Fruit fly (Drosophila melanogaster) whole organism, embryonic: ENCODE results near the gene CG7377.

ENCODE experiments used
- B-H1 ChIP-seq: fragments of 200-800 bp; sonication (Bioruptor generic); IDR thresholded peaks from 3 replicates; pipeline ENCODE4 v1.3.6; 2022; ENCODE audit warnings: missing biosample characterization, missing genetic modification characterization
- CG10209 ChIP-seq: fragments of 200-800 bp; sonication (Bioruptor generic); optimal IDR thresholded peaks from 3 replicates; lab custom pipeline; 2017; ENCODE audit warnings: missing biosample characterization, mild to moderate bottlenecking, missing genetic modification characterization, missing genetic modification reagents
- CG1233 ChIP-seq: fragments of 200-800 bp; sonication (Bioruptor generic); optimal IDR thresholded peaks from 4 replicates; lab custom pipeline; 2018; ENCODE audit warnings: missing biosample characterization, mild to moderate bottlenecking, missing genetic modification characterization
- CG12769 ChIP-seq: fragments of 200-800 bp; sonication (Bioruptor generic); optimal IDR thresholded peaks from 2 replicates; lab custom pipeline; 2019; ENCODE audit warnings: missing biosample characterization, mild to moderate bottlenecking, missing genetic modification characterization, moderate library complexity
- CG13624 ChIP-seq: fragments of 200-800 bp; sonication (Bioruptor generic); optimal IDR thresholded peaks from 2 replicates; lab custom pipeline; 2016; ENCODE audit warnings: missing biosample characterization, missing genetic modification characterization
- CG13894 ChIP-seq: fragments of 200-800 bp; sonication (Bioruptor generic); optimal IDR thresholded peaks from 3 replicates; lab custom pipeline; 2018; ENCODE audit warnings: missing biosample characterization, mild to moderate bottlenecking, missing genetic modification characterization, moderate library complexity
- CG16863 ChIP-seq: fragments of 200-800 bp; sonication (Bioruptor generic); optimal IDR thresholded peaks from 3 replicates; lab custom pipeline; 2016; ENCODE audit warnings: missing biosample characterization, missing genetic modification characterization
- CG17802 ChIP-seq: fragments of 200-800 bp; sonication (Bioruptor generic); optimal IDR thresholded peaks from 2 replicates; lab custom pipeline; 2018; ENCODE audit warnings: missing biosample characterization, mild to moderate bottlenecking, missing genetic modification characterization, moderate library complexity
- CG1792 ChIP-seq: fragments of 200-800 bp; sonication (Bioruptor generic); optimal IDR thresholded peaks from 2 replicates; lab custom pipeline; 2016; ENCODE audit warnings: missing biosample characterization, missing genetic modification characterization
- CG18262 ChIP-seq: fragments of 200-800 bp; optimal IDR thresholded peaks from 3 replicates; lab custom pipeline; 2019; ENCODE audit warnings: missing biosample characterization, mild to moderate bottlenecking, missing genetic modification characterization, moderate library complexity
- CG18476 ChIP-seq: fragments of 200-800 bp; sonication (Bioruptor generic); optimal IDR thresholded peaks from 2 replicates; lab custom pipeline; 2016; ENCODE audit warnings: missing biosample characterization, mild to moderate bottlenecking, missing genetic modification characterization
- CG2129 ChIP-seq: fragments of 200-800 bp; sonication (Bioruptor generic); IDR thresholded peaks from 2 replicates; pipeline ENCODE4 v1.3.6; 2022; ENCODE audit warnings: missing biosample characterization, missing genetic modification characterization; ENCODE audit not compliant: partially characterized antibody
- CG30431 ChIP-seq: fragments of 200-800 bp; sonication (Bioruptor generic); optimal IDR thresholded peaks from 2 replicates; lab custom pipeline; 2017; ENCODE audit warnings: missing biosample characterization, missing genetic modification characterization
- CG3163 ChIP-seq: fragments of 200-800 bp; sonication (Bioruptor generic); optimal IDR thresholded peaks from 3 replicates; lab custom pipeline; 2016; ENCODE audit warnings: missing biosample characterization, missing genetic modification characterization
- CG34224 ChIP-seq: fragments of 200-800 bp; sonication (Bioruptor generic); IDR thresholded peaks from 3 replicates; pipeline ENCODE4 v1.3.6; 2022; ENCODE audit warnings: missing biosample characterization, missing genetic modification characterization; ENCODE audit not compliant: partially characterized antibody
- CG34376 ChIP-seq: fragments of 200-800 bp; sonication (Bioruptor generic); optimal IDR thresholded peaks from 2 replicates; lab custom pipeline; 2018; ENCODE audit warnings: missing biosample characterization, mild to moderate bottlenecking, missing genetic modification characterization
- CG4360 ChIP-seq: fragments of 200-800 bp; sonication (Bioruptor generic); IDR thresholded peaks from 2 replicates; pipeline ENCODE4 v1.3.6; 2022; ENCODE audit warnings: missing biosample characterization, missing genetic modification characterization
- CG4617 ChIP-seq: fragments of 200-800 bp; sonication (Bioruptor generic); optimal IDR thresholded peaks from 3 replicates; lab custom pipeline; 2016; ENCODE audit warnings: missing biosample characterization, missing genetic modification characterization, borderline replicate concordance
- CG4820 ChIP-seq: fragments of 200-800 bp; sonication (Bioruptor generic); optimal IDR thresholded peaks from 3 replicates; lab custom pipeline; 2016; ENCODE audit warnings: missing biosample characterization, missing genetic modification characterization
- CG7839 ChIP-seq: fragments of 200-800 bp; sonication (Bioruptor generic); optimal IDR thresholded peaks from 3 replicates; lab custom pipeline; 2018; ENCODE audit warnings: missing biosample characterization, mild to moderate bottlenecking, missing genetic modification characterization, moderate library complexity
- CG8089 ChIP-seq: fragments of 200-800 bp; sonication (Bioruptor generic); optimal IDR thresholded peaks from 3 replicates; lab custom pipeline; 2016; ENCODE audit warnings: missing biosample characterization, missing genetic modification characterization
- D ChIP-seq, 2 experiments: fragments of 200-800 bp in 1 of 2; fragments of >200 bp in 1 of 2; sonication (Bioruptor generic) in 1 of 2; optimal IDR thresholded peaks; 2 replicates in 1 of 2; 3 replicates in 1 of 2; lab custom pipeline; 2017; ENCODE audit warnings: mild to moderate bottlenecking in 1 of 2, missing biosample characterization in 1 of 2, missing genetic modification characterization in 1 of 2, missing genetic modification reagents in 1 of 2
- Doc3 ChIP-seq: fragments of 200-800 bp; sonication (Bioruptor generic); IDR thresholded peaks from 3 replicates; pipeline ENCODE4 v1.3.6; 2022; ENCODE audit warnings: missing biosample characterization, missing genetic modification characterization; ENCODE audit not compliant: partially characterized antibody
- Dp ChIP-seq: fragments of 200-800 bp; sonication (Bioruptor generic); optimal IDR thresholded peaks from 2 replicates; lab custom pipeline; 2018; ENCODE audit warnings: missing biosample characterization, mild to moderate bottlenecking, missing genetic modification characterization, moderate library complexity
- Ets97D ChIP-seq: fragments of 200-800 bp; sonication (Bioruptor generic); optimal IDR thresholded peaks from 3 replicates; lab custom pipeline; 2016; ENCODE audit warnings: missing biosample characterization, missing genetic modification characterization
- GATAe ChIP-seq: fragments of 200-800 bp; sonication (Bioruptor generic); conservative IDR thresholded peaks from 2 replicates; pipeline ENCODE4 v1.3.6; 2022; ENCODE audit warnings: missing biosample characterization, missing genetic modification characterization
- Gsc ChIP-seq: fragments of 200-800 bp; sonication (Bioruptor generic); IDR thresholded peaks from 2 replicates; pipeline ENCODE4 v1.3.6; 2022; ENCODE audit warnings: missing biosample characterization, missing genetic modification characterization
- HLH3B ChIP-seq: fragments of 200-800 bp; sonication (Bioruptor generic); IDR thresholded peaks from 2 replicates; pipeline ENCODE4 v1.3.6; 2022; ENCODE audit warnings: missing biosample characterization, missing genetic modification characterization
- Hey ChIP-seq: fragments of 200-800 bp; sonication (Bioruptor generic); optimal IDR thresholded peaks from 3 replicates; lab custom pipeline; 2018; ENCODE audit warnings: missing biosample characterization, mild to moderate bottlenecking, missing genetic modification characterization
- HmgZ ChIP-seq: fragments of 200-800 bp; sonication (Bioruptor generic); optimal IDR thresholded peaks from 2 replicates; lab custom pipeline; 2018; ENCODE audit warnings: missing biosample characterization, mild to moderate bottlenecking, missing genetic modification characterization
- MBD-R2 ChIP-seq: fragments of 200-800 bp; sonication (Bioruptor generic); IDR thresholded peaks from 2 replicates; pipeline ENCODE4 v1.3.6; 2022; ENCODE audit warnings: missing biosample characterization, missing genetic modification characterization
- Max ChIP-seq: fragments of 200-800 bp; sonication (Bioruptor generic); optimal IDR thresholded peaks from 2 replicates; lab custom pipeline; 2016; ENCODE audit warnings: missing biosample characterization, mild to moderate bottlenecking, missing genetic modification characterization
- Myb ChIP-seq: fragments of 200-800 bp; sonication (Bioruptor generic); optimal IDR thresholded peaks from 2 replicates; lab custom pipeline; 2016; ENCODE audit warnings: missing biosample characterization, missing genetic modification characterization
- NC2α ChIP-seq: fragments of 200-800 bp; sonication (Bioruptor generic); optimal IDR thresholded peaks from 2 replicates; lab custom pipeline; 2016; ENCODE audit warnings: missing biosample characterization, missing genetic modification characterization
- Rfx ChIP-seq: fragments of 200-800 bp; sonication (Bioruptor generic); IDR thresholded peaks from 2 replicates; pipeline ENCODE4 v1.3.6; 2022; ENCODE audit warnings: missing biosample characterization, missing genetic modification characterization
- Sin3A ChIP-seq: fragments of >200 bp; optimal IDR thresholded peaks from 2 replicates; lab custom pipeline; 2018
- Sry-δ ChIP-seq: fragments of 200-800 bp; sonication (Bioruptor generic); optimal IDR thresholded peaks from 2 replicates; lab custom pipeline; 2016; ENCODE audit warnings: missing biosample characterization, missing genetic modification characterization
- Vsx1 ChIP-seq: fragments of 200-800 bp; sonication (Bioruptor generic); optimal IDR thresholded peaks from 2 replicates; lab custom pipeline; 2017; ENCODE audit warnings: missing biosample characterization, mild to moderate bottlenecking, missing genetic modification characterization, missing genetic modification reagents
- emc ChIP-seq: fragments of 200-800 bp; sonication (Bioruptor generic); optimal IDR thresholded peaks from 2 replicates; lab custom pipeline; 2016; ENCODE audit warnings: missing biosample characterization, missing genetic modification characterization
- fu2 ChIP-seq: fragments of 200-800 bp; sonication (Bioruptor generic); optimal IDR thresholded peaks from 2 replicates; lab custom pipeline; 2016; ENCODE audit warnings: missing biosample characterization, missing genetic modification characterization
- grau ChIP-seq: fragments of 200-800 bp; optimal IDR thresholded peaks from 3 replicates; lab custom pipeline; 2019; ENCODE audit warnings: missing biosample characterization, mild to moderate bottlenecking, missing genetic modification characterization, moderate library complexity
- gsb ChIP-seq: fragments of 200-800 bp; sonication (Bioruptor generic); IDR thresholded peaks from 2 replicates; pipeline ENCODE4 v1.3.6; 2022; ENCODE audit warnings: missing biosample characterization, missing genetic modification characterization
- gt ChIP-seq: fragments of 200-800 bp; sonication (Bioruptor generic); IDR thresholded peaks from 2 replicates; pipeline ENCODE4 v1.3.6; 2022; ENCODE audit warnings: missing biosample characterization, missing genetic modification characterization
- insv ChIP-seq, 2 experiments: fragments of 200-800 bp; sonication (Bioruptor generic); optimal IDR thresholded peaks; 3 replicates each; lab custom pipeline; 2016 to 2018; ENCODE audit warnings: missing biosample characterization in 2 of 2, missing genetic modification characterization in 2 of 2
- mam ChIP-seq: fragments of 200-800 bp; sonication (Bioruptor generic); optimal IDR thresholded peaks from 3 replicates; lab custom pipeline; 2016; ENCODE audit warnings: missing biosample characterization, missing genetic modification characterization
- prd ChIP-seq, 3 experiments: fragments of >200 bp in 2 of 3; fragments of 200-800 bp in 1 of 3; sonication (Bioruptor generic) in 1 of 3; optimal IDR thresholded peaks in 2 of 3; IDR thresholded peaks in 1 of 3; 2 replicates in 2 of 3; 3 replicates in 1 of 3; pipeline versions ENCODE4 v1.3.6 to Lab custom; 2017 to 2022; ENCODE audit warnings: missing biosample characterization in 1 of 3, missing genetic modification characterization in 1 of 3
- tna ChIP-seq: fragments of 200-800 bp; sonication (Bioruptor generic); IDR thresholded peaks from 2 replicates; pipeline ENCODE4 v1.3.6; 2022; ENCODE audit warnings: missing biosample characterization, missing genetic modification characterization; ENCODE audit not compliant: partially characterized antibody
- zfh1 ChIP-seq: fragments of 200-800 bp; sonication (Bioruptor generic); IDR thresholded peaks from 3 replicates; pipeline ENCODE4 v1.3.6; 2022; ENCODE audit warnings: missing biosample characterization, missing genetic modification characterization

The CG7377 gene

DNA sequence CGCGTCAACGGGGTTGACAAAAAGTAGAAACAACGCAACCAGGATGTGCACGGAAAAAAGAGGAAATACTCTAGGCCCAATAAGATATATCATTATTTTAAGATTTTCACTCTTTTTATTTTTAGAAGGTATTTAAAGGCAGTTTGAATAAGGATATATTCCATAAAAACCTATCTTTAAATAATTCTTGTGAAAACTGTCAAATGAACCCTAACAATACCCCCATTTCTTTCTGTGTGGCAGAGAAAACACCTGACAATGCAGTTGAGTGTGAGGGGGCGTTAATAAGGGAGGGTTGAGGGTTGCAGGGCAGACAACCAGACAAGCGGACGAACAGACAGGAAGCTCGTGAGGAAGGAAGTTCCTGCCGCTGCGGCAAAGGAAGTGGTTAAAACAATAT lies 37.5 kb upstream of the CG7377 start (continued):
- TF ChIP-seq CG2129 (GFP tag; lab: Robert Waterston, UW) (no peak), CG4820 (peak; percentile 42), prd (optimal IDR thresholded peaks at IDR 0.05; lab: Kevin White, UChicago) (no peak), prd (GFP tag; IDR thresholded peaks at IDR 0.05; lab: Robert Waterston, UW) (peak; percentile 67), Sin3A (no peak), CG17802 (tag; lab: Kevin White, UChicago) (no peak), CG7839 (tag; lab: Kevin White, UChicago) (peak; percentile 53), HmgZ (no peak), tna (GFP tag; lab: Robert Waterston, UW) (no peak), CG4360 (no peak), fu2 (GFP tag; lab: Kevin White, UChicago) (no peak), NC2α (GFP tag; lab: Kevin White, UChicago) (no peak), CG30431 (GFP tag; lab: Kevin White, UChicago) (no peak)

DNA sequence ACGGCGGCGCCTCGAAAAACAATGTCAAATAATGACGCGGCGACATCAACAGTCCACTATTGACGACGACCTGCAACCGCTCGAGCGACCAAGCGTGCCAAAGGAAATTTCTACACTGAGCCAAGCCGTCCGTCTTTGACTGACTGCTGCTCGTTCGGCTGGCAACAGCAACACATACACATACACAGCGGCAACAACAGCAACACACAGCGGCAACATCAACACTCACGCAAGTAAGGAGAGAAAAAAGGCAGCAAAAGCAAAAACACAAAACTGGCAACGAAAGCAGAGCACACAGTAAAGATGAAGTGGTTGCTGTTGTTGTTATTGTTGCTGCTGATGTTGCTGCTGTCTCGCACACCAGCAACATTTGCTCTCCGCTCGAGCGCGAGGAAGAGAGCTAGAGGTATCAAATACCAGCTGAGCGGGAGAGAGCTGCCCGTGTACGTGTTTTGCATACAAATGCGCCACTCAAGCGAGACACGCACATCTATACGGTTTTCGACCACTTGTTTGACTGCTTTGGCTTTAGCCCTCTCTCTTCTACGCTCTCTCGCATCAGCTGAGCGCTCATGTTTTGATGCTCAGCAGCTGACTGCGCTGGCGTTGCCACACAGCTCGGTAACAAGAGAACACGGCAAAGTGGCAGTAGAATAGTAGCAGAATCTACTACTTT lies 36.4 kb upstream of the CG7377 start:
- TF ChIP-seq Vsx1 (GFP tag; lab: Kevin White, UChicago) (peak; percentile 34), Ets97D (GFP tag; lab: Kevin White, UChicago) (no peak), NC2α (GFP tag; lab: Kevin White, UChicago) (no peak), CG13894 (tag; lab: Kevin White, UChicago) (peak; percentile 69), Sin3A (no peak), CG18476 (GFP tag; lab: Kevin White, UChicago) (no peak), insv (GFP tag; optimal IDR thresholded peaks at IDR 0.05; lab: Kevin White, UChicago) (no peak), mam (GFP tag; lab: Kevin White, UChicago) (no peak), Hey (tag; lab: Kevin White, UChicago) (no peak), CG12769 (peak; percentile 61), CG34376 (GFP tag; lab: Kevin White, UChicago) (peak; percentile 78), CG1792 (no peak), B-H1 (GFP tag; lab: Robert Waterston, UW) (no peak; the same call in 2 of the 3 replicates), CG10209 (GFP tag; lab: Kevin White, UChicago) (no peak), CG13624 (peak; percentile 40), CG1233 (GFP tag; lab: Kevin White, UChicago) (no peak), grau (tag; lab: Kevin White, UChicago) (peak; percentile 18), Myb (GFP tag; lab: Kevin White, UChicago) (no peak), Gsc (GFP tag; lab: Robert Waterston, UW) (no peak), CG18262 (tag; lab: Kevin White, UChicago) (peak; percentile 36), GATAe (GFP tag; lab: Robert Waterston, UW) (no peak), Dp (no peak), Max (GFP tag; lab: Kevin White, UChicago) (no peak), CG16863 (no peak), HLH3B (0 out of 2 replicates have a peak, but pooled peaks have one; percentile 11), Doc3 (GFP tag; lab: Robert Waterston, UW) (peak; percentile 72), MBD-R2 (GFP tag; lab: Robert Waterston, UW) (no peak; the same call in 1 of the 2 replicates), CG4617 (GFP tag; lab: Kevin White, UChicago) (no peak), CG34224 (peak; percentile 94), D (optimal IDR thresholded peaks at IDR 0.05; lab: Kevin White, UChicago) (peak; percentile 92), D (GFP tag; optimal IDR thresholded peaks at IDR 0.05; lab: Kevin White, UChicago) (no peak), gt (GFP tag; lab: Robert Waterston, UW) (no peak), CG8089 (peak; percentile 4), Rfx (peak; percentile 39; the same call in 1 of the 2 replicates), zfh1 (GFP tag; lab: Robert Waterston, UW) (no peak), emc (GFP tag; lab: Kevin White, UChicago) (no peak), CG3163 (GFP tag; lab: Kevin White, UChicago) (peak; percentile 59), Sry-δ (GFP tag; lab: Kevin White, UChicago) (no peak), gsb (GFP tag; lab: Robert Waterston, UW) (no peak)
